Fruit fly (Drosophila melanogaster): Measurements from ENCODE around the gene Sbat.

Sbat gene

dm6 chr2L:2878859-2879258 is 715 bp downstream of the Sbat start, which contains the start of gene RabGGTb (continued):
- no peak for TF ChIP-seq sqz (GFP tag; optimal IDR thresholded peaks at IDR 0.05)
- TF ChIP-seq Ada2b (GFP tag; IDR thresholded peaks at IDR 0.05): peak; percentile 67
- no peak for TF ChIP-seq Stat92E (GFP tag; optimal IDR thresholded peaks at IDR 0.05)
- 0 out of 2 replicates have a peak, but pooled peaks have one; percentile 49 for TF ChIP-seq ap (GFP tag; IDR thresholded peaks at IDR 0.05)
- peak; percentile 5 for TF ChIP-seq ewg (GFP tag; optimal IDR thresholded peaks at IDR 0.05)
- no peak; the same call in 2 of the 3 replicates for TF ChIP-seq knrl (GFP tag; IDR thresholded peaks at IDR 0.05; ENCODE audit: partially characterized antibody)
- no peak for TF ChIP-seq Lpt (GFP tag; optimal IDR thresholded peaks at IDR 0.05)
- TF ChIP-seq Dfd (GFP tag; optimal IDR thresholded peaks at IDR 0.05): no peak
- peak; percentile 63 for TF ChIP-seq HmgZ (tag; optimal IDR thresholded peaks at IDR 0.05)
- TF ChIP-seq Sox100B (GFP tag; optimal IDR thresholded peaks at IDR 0.05): no peak
- peak; percentile 57 for TF ChIP-seq CG7786 (GFP tag; optimal IDR thresholded peaks at IDR 0.05)
- peak; percentile 54; the same call in 1 of the 3 replicates for TF ChIP-seq gce (GFP tag; IDR thresholded peaks at IDR 0.05)
- TF ChIP-seq CG14014 (GFP tag; IDR thresholded peaks at IDR 0.05): peak; percentile 77
- TF ChIP-seq CG15479 (GFP tag; optimal IDR thresholded peaks at IDR 0.05): no peak
- no peak for TF ChIP-seq CG15011 (GFP tag; optimal IDR thresholded peaks at IDR 0.05)
- TF ChIP-seq ase (GFP tag; IDR thresholded peaks at IDR 0.05): peak; percentile 67; the same call in 2 of the 3 replicates
- no peak for TF ChIP-seq D19A (tag; optimal IDR thresholded peaks at IDR 0.05)
- peak; percentile 41; the same call in 1 of the 2 replicates for TF ChIP-seq CG32772 (GFP tag; IDR thresholded peaks at IDR 0.05)
- no peak for TF ChIP-seq CG1832 (GFP tag; optimal IDR thresholded peaks at IDR 0.05)
- peak; percentile 69 for TF ChIP-seq CG13287 (GFP tag; IDR thresholded peaks at IDR 0.05; ENCODE audit: partially characterized antibody)
- peak; percentile 35 for TF ChIP-seq CG10979 (tag; optimal IDR thresholded peaks at IDR 0.05)
- TF ChIP-seq slbo (GFP tag; IDR thresholded peaks at IDR 0.05): peak; percentile 86
- no peak for TF ChIP-seq Opbp (GFP tag; IDR thresholded peaks at IDR 0.05; ENCODE audit: partially characterized antibody)
- TF ChIP-seq hb (GFP tag; IDR thresholded peaks at IDR 0.05; ENCODE audit: partially characterized antibody): no peak
- TF ChIP-seq ash1 (GFP tag; optimal IDR thresholded peaks at IDR 0.05): peak; percentile 27
- TF ChIP-seq vvl (GFP tag; IDR thresholded peaks at IDR 0.05): peak; percentile 82
- TF ChIP-seq CG3281 (GFP tag; optimal IDR thresholded peaks at IDR 0.05): peak; percentile 45
- TF ChIP-seq maf-S (GFP tag; optimal IDR thresholded peaks at IDR 0.05): peak; percentile 25
- TF ChIP-seq inv (GFP tag; IDR thresholded peaks at IDR 0.05; ENCODE audit: partially characterized antibody): no peak
- TF ChIP-seq CG32532 (GFP tag; IDR thresholded peaks at IDR 0.05): peak; percentile 86
- no peak for TF ChIP-seq CG17912 (GFP tag; optimal IDR thresholded peaks at IDR 0.05)
- no peak for TF ChIP-seq CG6683 (GFP tag; optimal IDR thresholded peaks at IDR 0.05)
- TF ChIP-seq CG10209 (GFP tag; optimal IDR thresholded peaks at IDR 0.05): peak; percentile 41
- peak; percentile 66 for TF ChIP-seq Taf1 (GFP tag; IDR thresholded peaks at IDR 0.05)
- TF ChIP-seq CG13894 (tag; optimal IDR thresholded peaks at IDR 0.05): peak; percentile 5
- no peak for TF ChIP-seq gfzf (GFP tag; optimal IDR thresholded peaks at IDR 0.05)
- no peak for TF ChIP-seq vnd (GFP tag; IDR thresholded peaks at IDR 0.05; ENCODE audit: partially characterized antibody)
- TF ChIP-seq toy (GFP tag; IDR thresholded peaks at IDR 0.05): no peak
- peak; percentile 73; the same call in 2 of the 3 replicates for TF ChIP-seq H15 (GFP tag; IDR thresholded peaks at IDR 0.05)
- peak; percentile 58 for TF ChIP-seq sisA (GFP tag; IDR thresholded peaks at IDR 0.05)
- peak; percentile 54; the same call in 1 of the 2 replicates for TF ChIP-seq Adf1 (GFP tag; IDR thresholded peaks at IDR 0.05)
- no peak for TF ChIP-seq h (optimal IDR thresholded peaks at IDR 0.05)
- TF ChIP-seq da (GFP tag; optimal IDR thresholded peaks at IDR 0.05): no peak
- TF ChIP-seq CkIIα-i1 (GFP tag; IDR thresholded peaks at IDR 0.05): no peak
- peak; percentile 19 for TF ChIP-seq sd (tag; optimal IDR thresholded peaks at IDR 0.05)
- peak; percentile 55; the same call in 1 of the 2 replicates for TF ChIP-seq CG31224 (GFP tag; IDR thresholded peaks at IDR 0.05)
- TF ChIP-seq Sry-β (GFP tag; optimal IDR thresholded peaks at IDR 0.05): no peak
- no peak for TF ChIP-seq HmgD (GFP tag; optimal IDR thresholded peaks at IDR 0.05)
- peak; percentile 33 for TF ChIP-seq Camta (GFP tag; optimal IDR thresholded peaks at IDR 0.05)
- TF ChIP-seq tx (GFP tag; optimal IDR thresholded peaks at IDR 0.05): peak; percentile 36
- peak; percentile 17 for TF ChIP-seq Atf3 (GFP tag; optimal IDR thresholded peaks at IDR 0.05)
